Worm (Caenorhabditis elegans) whole organism, early embryonic: ENCODE results near the gene Y57A10A.14.

Source experiments
- ama-1 ChIP-seq: fragments of 150-350 bp; optimal IDR thresholded peaks from 2 replicates; lab custom pipeline; 2014
- ets-7 ChIP-seq: sonication (generic microtip); optimal IDR thresholded peaks from 2 replicates; lab custom pipeline; 2016; ENCODE audit warnings: missing genotype, missing genetic modification characterization, missing compliant biosample characterization
- tbx-37 ChIP-seq: fragments of 200-800 bp; sonication (Bioruptor generic); conservative IDR thresholded peaks from 2 replicates; pipeline ENCODE4 v1.3.6; 2022; ENCODE audit warnings: missing genetic modification reagents, missing genetic modification characterization, missing compliant biosample characterization
- tra-4 ChIP-seq: sonication (generic microtip); optimal IDR thresholded peaks from 2 replicates; lab custom pipeline; 2017; ENCODE audit warnings: missing genetic modification characterization, missing compliant biosample characterization

- TF ChIP-seq ets-7 (tag; lab: Kevin White, UChicago): no peak
- no peak for TF ChIP-seq ama-1 (lab: Kevin White, UChicago)
- TF ChIP-seq tra-4 (tag; lab: Kevin White, UChicago): no peak
- TF ChIP-seq tbx-37: no peak
Measured at ce11 chrII:12208741-12209140, 23.0 kb downstream of the Y57A10A.14 start.
